Worm (Caenorhabditis elegans): ENCODE measurements around the gene ZK666.12.

DNA sequence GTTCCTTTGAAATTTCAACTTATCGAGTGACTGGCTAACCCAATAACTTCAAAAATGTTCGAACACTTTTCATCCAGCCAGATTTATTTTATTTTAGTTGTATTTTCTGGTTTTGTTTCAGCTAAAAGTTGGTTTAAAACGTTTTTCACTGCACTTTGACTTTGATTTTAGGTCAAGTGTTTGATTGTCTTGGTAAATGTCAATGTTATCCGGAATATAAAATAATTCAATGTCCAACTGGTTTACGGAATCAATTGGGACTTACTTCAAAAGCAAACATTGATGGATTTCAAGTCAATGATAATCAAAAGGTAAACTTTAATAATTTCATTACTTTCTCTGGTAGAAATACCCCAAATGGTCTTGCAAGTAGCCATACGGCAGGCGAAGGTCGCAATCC, 12.2 kb upstream of the ZK666.12 start:
- TF ChIP-seq elt-2 (tag; optimal IDR thresholded peaks at IDR 0.05) = no peak
- TF ChIP-seq ceh-63 (GFP tag; optimal IDR thresholded peaks at IDR 0.05) = no peak
- no peak for TF ChIP-seq unc-86 (tag; optimal IDR thresholded peaks at IDR 0.05)

Data from whole organism, L1 larva.